Worm (Caenorhabditis elegans): ENCODE data around the gene F53F4.12.
A peak's percentile ranks its signal among the peaks of the same experiment; 100 is the strongest.

Gene F53F4.12

DNA sequence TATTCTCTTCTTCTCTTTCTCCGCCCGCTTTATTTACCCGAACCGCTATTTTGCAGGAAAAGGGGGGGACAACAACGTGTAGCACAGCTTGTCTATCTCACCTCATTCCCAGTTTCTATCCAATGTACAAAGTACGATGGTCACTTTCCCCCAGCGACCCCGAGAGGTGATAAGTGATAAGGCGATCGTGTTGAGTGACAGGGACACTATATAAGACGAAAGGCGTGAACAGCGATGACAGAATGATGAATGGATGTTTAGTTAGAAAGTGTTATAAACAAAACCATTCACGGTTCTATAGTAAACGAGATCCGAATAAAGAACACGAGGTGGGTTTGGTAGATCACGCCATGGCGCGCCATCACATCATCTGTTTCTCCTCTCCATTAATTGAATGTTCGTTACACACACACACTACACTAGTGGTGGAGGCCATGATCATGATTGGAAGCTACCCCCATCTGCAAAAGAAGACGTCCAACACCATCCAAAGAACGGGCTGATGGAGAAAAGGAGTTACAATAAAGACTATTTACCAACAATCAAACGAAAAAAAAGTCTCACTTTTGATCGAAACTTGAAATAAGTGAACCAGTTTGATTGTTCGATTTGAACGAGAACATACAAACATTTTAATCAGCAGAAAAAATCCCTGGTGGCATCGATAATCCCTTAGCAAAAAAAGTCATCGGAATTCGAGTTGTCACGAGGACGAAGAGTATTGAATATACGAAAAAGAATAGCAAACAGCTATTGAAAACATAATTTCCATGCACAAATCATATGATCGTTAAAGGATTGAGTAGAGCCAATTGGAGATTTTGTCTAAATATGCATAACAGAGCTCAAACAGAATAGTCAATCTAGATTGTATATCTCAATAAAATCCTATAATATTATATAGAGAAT lies 30.8 kb downstream of the F53F4.12 start (continued):
- TF ChIP-seq ceh-8 (GFP tag; optimal IDR thresholded peaks at IDR 0.05) (no peak), lin-14 (GFP tag; optimal IDR thresholded peaks at IDR 0.05) (peak; percentile 82), efl-3 (GFP tag; optimal IDR thresholded peaks at IDR 0.05) (no peak), unc-30 (tag; optimal IDR thresholded peaks at IDR 0.05) (no peak), hlh-4 (tag; optimal IDR thresholded peaks at IDR 0.05) (no peak), mep-1 (tag; optimal IDR thresholded peaks at IDR 0.05) (peak; percentile 37), jun-1 (tag; optimal IDR thresholded peaks at IDR 0.05) (peak; percentile 22), nhr-90 (tag; optimal IDR thresholded peaks at IDR 0.05; ENCODE audit: poor library complexity) (peak; percentile 83)

DNA sequence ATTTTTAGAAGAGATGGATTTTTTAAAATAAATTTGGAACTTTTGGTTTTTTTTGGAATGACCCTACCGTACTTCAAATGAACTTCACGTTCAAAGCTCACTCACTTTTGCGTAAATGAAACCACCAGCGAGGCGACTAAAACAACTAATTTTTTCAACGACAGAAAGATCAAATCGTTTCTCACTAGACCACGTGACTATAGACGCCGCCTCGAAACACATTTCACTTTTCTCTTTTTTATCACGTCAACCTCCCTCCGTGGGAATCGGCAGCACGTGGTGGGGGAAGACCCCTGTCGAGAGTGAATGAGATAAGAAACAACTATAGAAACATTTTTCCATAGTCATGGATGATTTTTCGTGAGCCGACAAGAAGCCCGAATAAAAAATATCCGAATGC lies 31.4 kb downstream of the F53F4.12 start:
- TF ChIP-seq nhr-237 (tag; optimal IDR thresholded peaks at IDR 0.05) = no peak
- TF ChIP-seq tlp-1 (tag; optimal IDR thresholded peaks at IDR 0.05) = no peak
- no peak for TF ChIP-seq unc-30 (tag; optimal IDR thresholded peaks at IDR 0.05)
- TF ChIP-seq snu-23 (GFP tag; optimal IDR thresholded peaks at IDR 0.05) = peak; percentile 91
- TF ChIP-seq ama-1 (optimal IDR thresholded peaks at IDR 0.05) = peak; percentile 60
- no peak for TF ChIP-seq pqm-1 (tag; optimal IDR thresholded peaks at IDR 0.05)
- no peak for TF ChIP-seq zip-4 (GFP tag; optimal IDR thresholded peaks at IDR 0.05)
- peak; percentile 62 for TF ChIP-seq grh-1 (GFP tag; IDR thresholded peaks at IDR 0.05)
- peak; percentile 62 for TF ChIP-seq pag-3 (tag; optimal IDR thresholded peaks at IDR 0.05; ENCODE audit: borderline replicate concordance, insufficient read depth)
- peak; percentile 64 to 74 for TF ChIP-seq lsy-2 (tag; optimal IDR thresholded peaks at IDR 0.05)
- no peak for TF ChIP-seq ceh-90 (tag; optimal IDR thresholded peaks at IDR 0.05)
- TF ChIP-seq alr-1 (tag; optimal IDR thresholded peaks at IDR 0.05; ENCODE audit: borderline replicate concordance) = no peak
- no peak for TF ChIP-seq sup-37 (GFP tag; optimal IDR thresholded peaks at IDR 0.05)
- TF ChIP-seq fkh-10 (GFP tag; optimal IDR thresholded peaks at IDR 0.05) = no peak
- no peak for TF ChIP-seq fkh-8 (tag; optimal IDR thresholded peaks at IDR 0.05)
- TF ChIP-seq ceh-88 (GFP tag; IDR thresholded peaks at IDR 0.05) = peak; percentile 58; the same call in 1 of the 2 replicates
- peak; percentile 91 for TF ChIP-seq elt-2 (tag; optimal IDR thresholded peaks at IDR 0.05)
- peak; percentile 82 for TF ChIP-seq rnt-1 (tag; optimal IDR thresholded peaks at IDR 0.05)
- TF ChIP-seq mep-1 (tag; optimal IDR thresholded peaks at IDR 0.05) = peak; percentile 82
- TF ChIP-seq nhr-85 (tag) = peak; percentile 98
- no peak for TF ChIP-seq unc-62 (GFP tag; optimal IDR thresholded peaks at IDR 0.05)
- peak; percentile 27 to 44 for TF ChIP-seq efl-1 (optimal IDR thresholded peaks at IDR 0.05)
- peak; percentile 18 to 90 for TF ChIP-seq efl-1 (GFP tag; optimal IDR thresholded peaks at IDR 0.05 in 1 of 2)
- no peak for TF ChIP-seq lin-39 (tag; optimal IDR thresholded peaks at IDR 0.05)
- no peak for TF ChIP-seq nhr-76 (tag; optimal IDR thresholded peaks at IDR 0.05)
- no peak for TF ChIP-seq Y116A8C.19 (tag; optimal IDR thresholded peaks at IDR 0.05; ENCODE audit: borderline replicate concordance)
- TF ChIP-seq hpl-2 (GFP tag; optimal IDR thresholded peaks at IDR 0.05) = peak; percentile 39
- TF ChIP-seq unc-98 (GFP tag; IDR thresholded peaks at IDR 0.05) = no peak
- no peak for TF ChIP-seq isw-1 (GFP tag; IDR thresholded peaks at IDR 0.05)
- no peak for TF ChIP-seq nhr-11 (tag; optimal IDR thresholded peaks at IDR 0.05)
- peak; percentile 18 to 99 for TF ChIP-seq mdl-1 (tag; optimal IDR thresholded peaks at IDR 0.05)
- no peak for TF ChIP-seq hlh-17 (GFP tag; optimal IDR thresholded peaks at IDR 0.05; ENCODE audit: borderline replicate concordance)
- peak; percentile 89 for TF ChIP-seq nhr-19 (GFP tag; conservative IDR thresholded peaks at IDR 0.05)
- peak; percentile 63 for TF ChIP-seq xbp-1 (tag; optimal IDR thresholded peaks at IDR 0.05)
- peak in 1 of 3 experiments; percentile 8 for TF ChIP-seq ceh-82 (tag; optimal IDR thresholded peaks at IDR 0.05)
- peak; percentile 89 for TF ChIP-seq nhr-90 (tag; optimal IDR thresholded peaks at IDR 0.05; ENCODE audit: poor library complexity)
- TF ChIP-seq vab-15 (tag; optimal IDR thresholded peaks at IDR 0.05) = no peak
- TF ChIP-seq C34B4.2 (tag; optimal IDR thresholded peaks at IDR 0.05) = no peak
- TF ChIP-seq aha-1 (tag; optimal IDR thresholded peaks at IDR 0.05) = peak; percentile 42
- no peak for TF ChIP-seq F16B12.6 (tag; optimal IDR thresholded peaks at IDR 0.05)
- peak; percentile 51 for TF ChIP-seq fkh-4 (tag; optimal IDR thresholded peaks at IDR 0.05; ENCODE audit: borderline replicate concordance)
- no peak for TF ChIP-seq ets-5 (GFP tag; IDR thresholded peaks at IDR 0.05)
- TF ChIP-seq dsc-1 (tag; optimal IDR thresholded peaks at IDR 0.05) = peak; percentile 65

Data from whole organism, L1 larva.